In the genomic region with DNA sequence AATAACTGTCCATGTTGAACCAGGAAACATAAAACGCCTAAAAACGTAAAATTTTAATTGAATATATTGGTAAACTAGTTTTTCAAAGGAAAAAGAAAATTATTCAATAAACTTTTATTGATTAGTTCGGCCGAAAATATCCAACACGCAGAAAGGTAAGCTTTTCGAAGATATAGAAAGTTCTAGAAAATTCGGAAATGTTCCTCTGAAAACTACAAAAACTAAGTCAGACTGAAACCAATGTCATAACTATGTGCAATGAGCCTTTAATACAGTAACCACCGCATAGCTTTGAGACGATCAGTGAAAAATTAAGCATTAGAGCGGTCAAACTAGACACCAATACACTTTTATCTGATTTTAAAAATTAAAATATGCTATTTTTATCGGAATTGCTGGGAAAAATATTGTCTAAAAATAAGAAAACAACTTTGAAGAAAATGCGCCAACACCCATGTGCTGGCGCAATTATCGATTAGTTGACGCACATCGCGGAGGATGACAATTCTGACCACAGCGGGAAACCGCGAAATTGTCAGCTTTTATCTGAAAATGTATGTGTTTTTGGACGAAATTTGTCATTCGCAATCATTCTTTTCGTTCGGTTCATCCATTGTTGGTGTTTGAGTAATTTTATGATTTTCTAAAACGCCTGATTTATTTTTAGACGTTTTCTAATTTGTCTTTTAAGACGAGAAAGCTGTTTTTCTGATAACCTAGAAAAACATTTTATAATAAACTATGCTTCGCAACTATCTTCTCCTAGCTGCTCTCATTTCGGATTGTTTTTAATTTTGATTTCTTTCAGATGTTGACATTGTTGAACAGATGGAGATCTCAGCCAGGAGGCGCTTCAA, we compare ENCODE assay signal across 4 worm cellular contexts.
A peak's percentile ranks its signal among the peaks of the same experiment; 100 is the strongest.
TF ChIP-seq lines count a peak whose summit lies in the region.

A gene (minus strand): TSS at position 37 of the 857 bp plus-strand sequence.
A gene (plus strand): TSS at position 807 of the 857 bp plus-strand sequence.

TF ChIP-seq in whole organism, L2 larva, 48 proteins besides CTCF, POLR2A, EP300 and RAD21 (continues in another document):
- peak; percentile 61 for TF ChIP-seq nhr-25 (tag; optimal IDR thresholded peaks at IDR 0.05; lab: Kevin White, UChicago)
- peak; percentile 19 for TF ChIP-seq egl-27 (tag; optimal IDR thresholded peaks at IDR 0.05; lab: Kevin White, UChicago)
- TF ChIP-seq unc-39 (tag; optimal IDR thresholded peaks at IDR 0.05; lab: Kevin White, UChicago) = no peak
- TF ChIP-seq nhr-12 (tag; optimal IDR thresholded peaks at IDR 0.05; lab: Kevin White, UChicago) = no peak
- TF ChIP-seq unc-55 (GFP tag; optimal IDR thresholded peaks at IDR 0.05; lab: Kevin White, UChicago) = no peak
- peak; percentile 46 for TF ChIP-seq crh-2 (tag; optimal IDR thresholded peaks at IDR 0.05; lab: Kevin White, UChicago)
- peak; percentile 73 for TF ChIP-seq gmeb-1 (tag; optimal IDR thresholded peaks at IDR 0.05; lab: Kevin White, UChicago)
- TF ChIP-seq mdl-1 (tag; optimal IDR thresholded peaks at IDR 0.05; lab: Kevin White, UChicago) = no peak
- no peak for TF ChIP-seq elt-3 (tag; optimal IDR thresholded peaks at IDR 0.05; lab: Kevin White, UChicago)
- peak; percentile 95 for TF ChIP-seq skn-1 (tag; optimal IDR thresholded peaks at IDR 0.05; lab: Kevin White, UChicago)
- TF ChIP-seq nhr-237 (tag; optimal IDR thresholded peaks at IDR 0.05; lab: Kevin White, UChicago) = no peak
- no peak for TF ChIP-seq ZK546.5 (tag; optimal IDR thresholded peaks at IDR 0.05; lab: Kevin White, UChicago)
- TF ChIP-seq nhr-6 (tag; optimal IDR thresholded peaks at IDR 0.05; lab: Kevin White, UChicago) = no peak
- no peak for TF ChIP-seq nhr-11 (tag; optimal IDR thresholded peaks at IDR 0.05; lab: Kevin White, UChicago)
- peak; percentile 50 for TF ChIP-seq lin-11 (tag; optimal IDR thresholded peaks at IDR 0.05; lab: Kevin White, UChicago)
- peak; percentile 3 for TF ChIP-seq mab-5 (tag; optimal IDR thresholded peaks at IDR 0.05; lab: Kevin White, UChicago)
- no peak for TF ChIP-seq nhr-77 (tag; optimal IDR thresholded peaks at IDR 0.05; lab: Kevin White, UChicago)
- TF ChIP-seq lin-13 (GFP tag; optimal IDR thresholded peaks at IDR 0.05; lab: Kevin White, UChicago) = peak; percentile 45
- TF ChIP-seq snpc-4 (tag; optimal IDR thresholded peaks at IDR 0.05; lab: Kevin White, UChicago) = no peak
- no peak for TF ChIP-seq R02D3.7 (tag; optimal IDR thresholded peaks at IDR 0.05; lab: Kevin White, UChicago)
- TF ChIP-seq ceh-82 (tag; optimal IDR thresholded peaks at IDR 0.05; lab: Kevin White, UChicago) = no peak

TF ChIP-seq in whole organism, L4 larva, 104 proteins besides CTCF, POLR2A, EP300 and RAD21 (continues in another document):
- TF ChIP-seq lin-38 (GFP tag; IDR thresholded peaks at IDR 0.05; lab: Robert Waterston, UW) (peak; percentile 77), rbr-2 (tag; optimal IDR thresholded peaks at IDR 0.05; lab: Kevin White, UChicago) (peak; percentile 65), ceh-32 (tag; optimal IDR thresholded peaks at IDR 0.05; lab: Kevin White, UChicago; ENCODE audit: poor library complexity) (no peak), nhr-6 (tag; optimal IDR thresholded peaks at IDR 0.05; lab: Kevin White, UChicago) (peak; percentile 66), Y48G9A.11 (GFP tag; IDR thresholded peaks at IDR 0.05; lab: Robert Waterston, UW) (peak; percentile 60; the same call in 1 of the 2 replicates), ZK546.5 (tag; optimal IDR thresholded peaks at IDR 0.05; lab: Kevin White, UChicago) (no peak), lsy-2 (tag; optimal IDR thresholded peaks at IDR 0.05; lab: Kevin White, UChicago) (peak in 1 of 2 experiments; percentile 80), daf-16 (GFP tag; optimal IDR thresholded peaks at IDR 0.05; lab: Kevin White, UChicago) (peak in 1 of 2 experiments; percentile 52), daf-16 (tag; optimal IDR thresholded peaks at IDR 0.05; lab: Kevin White, UChicago) (peak; percentile 65), mep-1 (tag; optimal IDR thresholded peaks at IDR 0.05; lab: Kevin White, UChicago) (peak; percentile 64), zfp-2 (tag; optimal IDR thresholded peaks at IDR 0.05; lab: Kevin White, UChicago) (no peak), F44E2.7 (GFP tag; IDR thresholded peaks at IDR 0.05; lab: Robert Waterston, UW) (no peak), mxl-2 (GFP tag; conservative IDR thresholded peaks at IDR 0.05; lab: Robert Waterston, UW) (no peak), Y5F2A.4 (GFP tag; optimal IDR thresholded peaks at IDR 0.05; lab: Kevin White, UChicago) (no peak), unc-130 (GFP tag; optimal IDR thresholded peaks at IDR 0.05; lab: Kevin White, UChicago) (peak; percentile 49), nhr-102 (tag; optimal IDR thresholded peaks at IDR 0.05; lab: Kevin White, UChicago) (peak; percentile 55), F49E8.2 (tag; optimal IDR thresholded peaks at IDR 0.05; lab: Kevin White, UChicago; ENCODE audit: borderline replicate concordance) (peak; percentile 71), spr-1 (tag; optimal IDR thresholded peaks at IDR 0.05; lab: Kevin White, UChicago) (no peak), hif-1 (tag; optimal IDR thresholded peaks at IDR 0.05; lab: Kevin White, UChicago) (peak in 1 of 2 experiments; percentile 28), jun-1 (tag; optimal IDR thresholded peaks at IDR 0.05; lab: Kevin White, UChicago) (no peak)

TF ChIP-seq in whole organism, late embryonic, 69 proteins besides CTCF, POLR2A, EP300 and RAD21:
- peak; percentile 40 for TF ChIP-seq rnt-1 (tag; optimal IDR thresholded peaks at IDR 0.05; lab: Kevin White, UChicago)
- no peak for TF ChIP-seq nhr-232 (tag; optimal IDR thresholded peaks at IDR 0.05; lab: Kevin White, UChicago)
- TF ChIP-seq unc-42 (tag; optimal IDR thresholded peaks at IDR 0.05; lab: Kevin White, UChicago) = peak; percentile 10
- no peak for TF ChIP-seq odd-2 (tag; optimal IDR thresholded peaks at IDR 0.05; lab: Kevin White, UChicago)
- TF ChIP-seq mec-3 (tag; optimal IDR thresholded peaks at IDR 0.05; lab: Kevin White, UChicago; ENCODE audit: borderline replicate concordance) = no peak
- peak; percentile 17 for TF ChIP-seq nfya-1 (tag; optimal IDR thresholded peaks at IDR 0.05; lab: Kevin White, UChicago)
- TF ChIP-seq K09A11.1 (tag; optimal IDR thresholded peaks at IDR 0.05; lab: Kevin White, UChicago; ENCODE audit: insufficient read depth) = no peak
- TF ChIP-seq ztf-16 (tag; optimal IDR thresholded peaks at IDR 0.05; lab: Kevin White, UChicago) = no peak
- no peak for TF ChIP-seq fax-1 (tag; optimal IDR thresholded peaks at IDR 0.05; lab: Kevin White, UChicago)
- TF ChIP-seq ceh-48 (tag; optimal IDR thresholded peaks at IDR 0.05; lab: Kevin White, UChicago) = peak; percentile 23

TF ChIP-seq in whole organism, mixed stage, embryonic, 35 proteins besides CTCF, POLR2A, EP300 and RAD21:
- TF ChIP-seq lin-32 (GFP tag; optimal IDR thresholded peaks at IDR 0.05; lab: Kevin White, UChicago) (no peak), unc-120 (tag; optimal IDR thresholded peaks at IDR 0.05; lab: Kevin White, UChicago; ENCODE audit: poor library complexity, severe bottlenecking) (peak; percentile 23), mep-1 (tag; optimal IDR thresholded peaks at IDR 0.05; lab: Kevin White, UChicago) (peak; percentile 34), lsy-2 (tag; optimal IDR thresholded peaks at IDR 0.05; lab: Kevin White, UChicago) (peak; percentile 49)
